Worm (Caenorhabditis elegans) whole organism, midembryonic: ENCODE data around the gene K08C7.1.

Source experiments
- T22C8.4 ChIP-seq: fragments of 200-800 bp; sonication (Bioruptor generic); IDR thresholded peaks from 2 replicates; pipeline ENCODE4 v1.3.6; 2022; ENCODE audit warnings: missing genetic modification characterization, missing compliant biosample characterization
- ref-1 ChIP-seq: fragments of 200-800 bp; sonication (Bioruptor generic); conservative IDR thresholded peaks from 2 replicates; pipeline ENCODE4 v1.3.6; 2022; ENCODE audit warnings: missing genetic modification reagents, missing genetic modification characterization, missing compliant biosample characterization
- tab-1 ChIP-seq: fragments of 200-800 bp; sonication (Bioruptor generic); IDR thresholded peaks from 2 replicates; pipeline ENCODE4 v1.3.6; 2022; ENCODE audit warnings: missing genetic modification characterization, missing compliant biosample characterization

ce11 chrIV:10614918-10615477 is 41.6 kb upstream of the K08C7.1 start, which contains the start of gene ptr-14:
- no peak for TF ChIP-seq tab-1 (GFP tag; lab: Robert Waterston, UW)
- TF ChIP-seq ref-1 (GFP tag; lab: Robert Waterston, UW), result no peak
- TF ChIP-seq T22C8.4, result no peak
